Worm (Caenorhabditis elegans): ENCODE measurements around the gene C01G5.4.

- TF ChIP-seq egl-27 (tag; optimal IDR thresholded peaks at IDR 0.05): no peak
- TF ChIP-seq fkh-10 (GFP tag; optimal IDR thresholded peaks at IDR 0.05): no peak
- no peak for TF ChIP-seq ztf-11 (tag; optimal IDR thresholded peaks at IDR 0.05)
- no peak for TF ChIP-seq fos-1 (tag; optimal IDR thresholded peaks at IDR 0.05)
Observed at ce11 chrIV:6500843-6501242, 30.7 kb upstream of the C01G5.4 start.

All from whole organism, L3 larva.